Fruit fly (Drosophila melanogaster) whole organism, embryonic: ENCODE measurements around the gene ida.

ENCODE experiments used
- Atf3 ChIP-seq: fragments of 200-800 bp; sonication (Bioruptor generic); optimal IDR thresholded peaks from 3 replicates; lab custom pipeline; 2016; ENCODE audit warnings: missing biosample characterization, missing genetic modification characterization
- B-H1 ChIP-seq: fragments of 200-800 bp; sonication (Bioruptor generic); IDR thresholded peaks from 3 replicates; pipeline ENCODE4 v1.3.6; 2022; ENCODE audit warnings: missing biosample characterization, missing genetic modification characterization
- Bgb ChIP-seq: fragments of 200-800 bp; sonication (Bioruptor generic); IDR thresholded peaks from 2 replicates; pipeline ENCODE4 v1.3.6; 2022; ENCODE audit warnings: missing biosample characterization, missing genetic modification characterization; ENCODE audit not compliant: partially characterized antibody
- BtbVII ChIP-seq: fragments of 200-800 bp; sonication (Bioruptor generic); optimal IDR thresholded peaks from 3 replicates; lab custom pipeline; 2017; ENCODE audit warnings: missing biosample characterization, mild to moderate bottlenecking, missing genetic modification characterization
- CG13287 ChIP-seq: fragments of 200-800 bp; sonication (Bioruptor generic); IDR thresholded peaks from 2 replicates; pipeline ENCODE4 v1.3.6; 2022; ENCODE audit warnings: missing biosample characterization, missing genetic modification characterization; ENCODE audit not compliant: partially characterized antibody
- CG13296 ChIP-seq: fragments of 200-800 bp; sonication (Bioruptor generic); optimal IDR thresholded peaks from 3 replicates; lab custom pipeline; 2018; ENCODE audit warnings: missing biosample characterization, mild to moderate bottlenecking, missing genetic modification characterization
- CG14441 ChIP-seq: fragments of 200-800 bp; sonication (Bioruptor generic); IDR thresholded peaks from 2 replicates; pipeline ENCODE4 v1.3.6; 2022; ENCODE audit warnings: missing biosample characterization, missing genetic modification characterization
- CG14667 ChIP-seq: fragments of 200-800 bp; sonication (Bioruptor generic); IDR thresholded peaks from 2 replicates; pipeline ENCODE4 v1.3.6; 2022; ENCODE audit warnings: missing biosample characterization, missing genetic modification characterization
- CG15011 ChIP-seq: fragments of 200-800 bp; sonication (Bioruptor generic); optimal IDR thresholded peaks from 3 replicates; lab custom pipeline; 2018; ENCODE audit warnings: missing biosample characterization, mild to moderate bottlenecking, missing genetic modification characterization
- CG15514 ChIP-seq: fragments of 200-800 bp; sonication (Bioruptor generic); optimal IDR thresholded peaks from 3 replicates; lab custom pipeline; 2017; ENCODE audit warnings: missing biosample characterization, missing genetic modification characterization, mild to moderate bottlenecking, moderate library complexity, missing genetic modification reagents
- CG16813 ChIP-seq: fragments of 200-800 bp; sonication (Bioruptor generic); IDR thresholded peaks from 3 replicates; pipeline ENCODE4 v1.3.6; 2022; ENCODE audit warnings: missing biosample characterization, missing genetic modification characterization; ENCODE audit not compliant: partially characterized antibody
- CG17186 ChIP-seq: fragments of 200-800 bp; sonication (Bioruptor generic); optimal IDR thresholded peaks from 3 replicates; lab custom pipeline; 2017; ENCODE audit warnings: missing biosample characterization, missing genetic modification reagents, missing genetic modification characterization
- CG18599 ChIP-seq: fragments of 200-800 bp; sonication (Bioruptor generic); optimal IDR thresholded peaks from 3 replicates; lab custom pipeline; 2017; ENCODE audit warnings: missing biosample characterization, missing genetic modification characterization, mild to moderate bottlenecking, moderate library complexity, missing genetic modification reagents
- CG2678 ChIP-seq: fragments of 200-800 bp; sonication (Bioruptor generic); optimal IDR thresholded peaks from 3 replicates; lab custom pipeline; 2019; ENCODE audit warnings: missing biosample characterization, mild to moderate bottlenecking, missing genetic modification characterization, moderate library complexity
- CG34224 ChIP-seq: fragments of 200-800 bp; sonication (Bioruptor generic); IDR thresholded peaks from 3 replicates; pipeline ENCODE4 v1.3.6; 2022; ENCODE audit warnings: missing biosample characterization, missing genetic modification characterization; ENCODE audit not compliant: partially characterized antibody
- CG3995 ChIP-seq: fragments of 200-800 bp; sonication (Bioruptor generic); optimal IDR thresholded peaks from 3 replicates; lab custom pipeline; 2016; ENCODE audit warnings: missing biosample characterization, missing genetic modification characterization
- CG6254 ChIP-seq: fragments of 200-800 bp; sonication (Bioruptor generic); optimal IDR thresholded peaks from 3 replicates; lab custom pipeline; 2017; ENCODE audit warnings: mild to moderate bottlenecking, missing biosample characterization, missing genetic modification reagents, missing genetic modification characterization
- CG7839 ChIP-seq: fragments of 200-800 bp; sonication (Bioruptor generic); optimal IDR thresholded peaks from 3 replicates; lab custom pipeline; 2018; ENCODE audit warnings: missing biosample characterization, mild to moderate bottlenecking, missing genetic modification characterization, moderate library complexity
- CG7987 ChIP-seq: fragments of 200-800 bp; sonication (Bioruptor generic); optimal IDR thresholded peaks from 2 replicates; lab custom pipeline; 2018; ENCODE audit warnings: missing biosample characterization, mild to moderate bottlenecking, missing genetic modification characterization, moderate library complexity
- E2f2 ChIP-seq: fragments of 200-800 bp; sonication (Bioruptor generic); IDR thresholded peaks from 2 replicates; pipeline ENCODE4 v1.3.6; 2022; ENCODE audit warnings: missing biosample characterization, missing genetic modification characterization
- Eip74EF ChIP-seq, 2 experiments: fragments of 200-800 bp in 1 of 2; fragments of >200 bp in 1 of 2; sonication (Bioruptor generic) in 1 of 2; optimal IDR thresholded peaks; 2 replicates each; lab custom pipeline; 2017 to 2019; ENCODE audit warnings: missing biosample characterization in 2 of 2, missing genetic modification characterization in 2 of 2, mild to moderate bottlenecking in 1 of 2, moderate library complexity in 1 of 2
- Ets97D ChIP-seq: fragments of 200-800 bp; sonication (Bioruptor generic); optimal IDR thresholded peaks from 3 replicates; lab custom pipeline; 2016; ENCODE audit warnings: missing biosample characterization, missing genetic modification characterization
- H2.0 ChIP-seq: fragments of 200-800 bp; sonication (Bioruptor generic); IDR thresholded peaks from 2 replicates; pipeline ENCODE4 v1.3.6; 2022; ENCODE audit warnings: missing biosample characterization, missing genetic modification characterization
- HLH4C ChIP-seq: fragments of 200-800 bp; sonication (Bioruptor generic); IDR thresholded peaks from 3 replicates; pipeline ENCODE4 v1.3.6; 2022; ENCODE audit warnings: missing biosample characterization, missing genetic modification characterization; ENCODE audit not compliant: partially characterized antibody
- Hey ChIP-seq: fragments of 200-800 bp; sonication (Bioruptor generic); optimal IDR thresholded peaks from 3 replicates; lab custom pipeline; 2018; ENCODE audit warnings: missing biosample characterization, mild to moderate bottlenecking, missing genetic modification characterization
- Hmr ChIP-seq: fragments of 200-800 bp; sonication (Bioruptor generic); optimal IDR thresholded peaks from 3 replicates; lab custom pipeline; 2017; ENCODE audit warnings: mild to moderate bottlenecking, missing biosample characterization, missing genetic modification reagents, missing genetic modification characterization
- Opbp ChIP-seq: fragments of 200-800 bp; sonication (Bioruptor generic); IDR thresholded peaks from 3 replicates; pipeline ENCODE4 v1.3.6; 2022; ENCODE audit warnings: missing biosample characterization, missing genetic modification characterization; ENCODE audit not compliant: partially characterized antibody
- Pdp1 ChIP-seq, 2 experiments: fragments of 200-800 bp; sonication (Bioruptor generic); optimal IDR thresholded peaks; 3 replicates each; lab custom pipeline; 2016; ENCODE audit warnings: missing biosample characterization in 2 of 2, missing genetic modification characterization in 2 of 2, mild to moderate bottlenecking in 1 of 2, moderate library complexity in 1 of 2
- chm ChIP-seq: fragments of 200-800 bp; sonication (Bioruptor generic); IDR thresholded peaks from 2 replicates; pipeline ENCODE4 v1.3.6; 2022; ENCODE audit warnings: missing biosample characterization, missing genetic modification characterization
- disco-r ChIP-seq: fragments of 200-800 bp; sonication (Bioruptor generic); optimal IDR thresholded peaks from 2 replicates; lab custom pipeline; 2016; ENCODE audit warnings: missing biosample characterization, missing genetic modification characterization
- dmrt11E ChIP-seq: fragments of 200-800 bp; sonication (Bioruptor generic); optimal IDR thresholded peaks from 3 replicates; lab custom pipeline; 2018; ENCODE audit warnings: missing biosample characterization, mild to moderate bottlenecking, missing genetic modification characterization, moderate library complexity
- dmrt99B ChIP-seq: fragments of 200-800 bp; sonication (Bioruptor generic); optimal IDR thresholded peaks from 2 replicates; lab custom pipeline; 2018; ENCODE audit warnings: missing biosample characterization, mild to moderate bottlenecking, missing genetic modification characterization, moderate library complexity
- exex ChIP-seq: fragments of 200-800 bp; sonication (Bioruptor generic); optimal IDR thresholded peaks from 4 replicates; lab custom pipeline; 2018; ENCODE audit warnings: missing biosample characterization, mild to moderate bottlenecking, missing genetic modification characterization, moderate library complexity
- fd64A ChIP-seq: fragments of 200-800 bp; sonication (Bioruptor generic); optimal IDR thresholded peaks from 3 replicates; lab custom pipeline; 2018; ENCODE audit warnings: missing biosample characterization, mild to moderate bottlenecking, missing genetic modification characterization
- gcm ChIP-seq: fragments of 200-800 bp; sonication (Bioruptor generic); optimal IDR thresholded peaks from 2 replicates; lab custom pipeline; 2019; ENCODE audit warnings: missing biosample characterization, mild to moderate bottlenecking, missing genetic modification characterization, moderate library complexity
- gfzf ChIP-seq: fragments of 200-800 bp; sonication (Bioruptor generic); optimal IDR thresholded peaks from 2 replicates; lab custom pipeline; 2016; ENCODE audit warnings: missing biosample characterization, mild to moderate bottlenecking, missing genetic modification characterization, moderate library complexity
- ham ChIP-seq: fragments of 200-800 bp; sonication (Bioruptor generic); IDR thresholded peaks from 2 replicates; pipeline ENCODE4 v1.3.6; 2022; ENCODE audit warnings: missing biosample characterization, missing genetic modification characterization
- hb ChIP-seq: fragments of 200-800 bp; sonication (Bioruptor generic); IDR thresholded peaks from 3 replicates; pipeline ENCODE4 v1.3.6; 2022; ENCODE audit warnings: missing biosample characterization, missing genetic modification characterization; ENCODE audit not compliant: partially characterized antibody
- nerfin-2 ChIP-seq: fragments of 200-800 bp; sonication (Bioruptor generic); IDR thresholded peaks from 2 replicates; pipeline ENCODE4 v1.3.6; 2022; ENCODE audit warnings: missing biosample characterization, missing genetic modification characterization; ENCODE audit not compliant: partially characterized antibody
- pros ChIP-seq: fragments of 200-800 bp; sonication (Bioruptor generic); optimal IDR thresholded peaks from 3 replicates; lab custom pipeline; 2019; ENCODE audit warnings: missing biosample characterization, mild to moderate bottlenecking, missing genetic modification characterization, moderate library complexity
- row ChIP-seq: fragments of 200-800 bp; sonication (Bioruptor generic); IDR thresholded peaks from 3 replicates; pipeline ENCODE4 v1.3.6; 2022; ENCODE audit warnings: missing biosample characterization, missing genetic modification characterization
- sim ChIP-seq: fragments of 200-800 bp; sonication (Bioruptor generic); IDR thresholded peaks from 2 replicates; pipeline ENCODE4 v1.3.6; 2022; ENCODE audit warnings: missing biosample characterization, missing genetic modification characterization
- sima ChIP-seq: fragments of 200-800 bp; sonication (Bioruptor generic); optimal IDR thresholded peaks from 2 replicates; lab custom pipeline; 2016; ENCODE audit warnings: missing biosample characterization, missing genetic modification characterization
- stwl ChIP-seq: fragments of 200-800 bp; sonication (Bioruptor generic); optimal IDR thresholded peaks from 3 replicates; lab custom pipeline; 2018; ENCODE audit warnings: missing biosample characterization, mild to moderate bottlenecking, missing genetic modification characterization, moderate library complexity
- tna ChIP-seq: fragments of 200-800 bp; sonication (Bioruptor generic); IDR thresholded peaks from 2 replicates; pipeline ENCODE4 v1.3.6; 2022; ENCODE audit warnings: missing biosample characterization, missing genetic modification characterization; ENCODE audit not compliant: partially characterized antibody
- zfh1 ChIP-seq: fragments of 200-800 bp; sonication (Bioruptor generic); IDR thresholded peaks from 3 replicates; pipeline ENCODE4 v1.3.6; 2022; ENCODE audit warnings: missing biosample characterization, missing genetic modification characterization

Gene ida

DNA sequence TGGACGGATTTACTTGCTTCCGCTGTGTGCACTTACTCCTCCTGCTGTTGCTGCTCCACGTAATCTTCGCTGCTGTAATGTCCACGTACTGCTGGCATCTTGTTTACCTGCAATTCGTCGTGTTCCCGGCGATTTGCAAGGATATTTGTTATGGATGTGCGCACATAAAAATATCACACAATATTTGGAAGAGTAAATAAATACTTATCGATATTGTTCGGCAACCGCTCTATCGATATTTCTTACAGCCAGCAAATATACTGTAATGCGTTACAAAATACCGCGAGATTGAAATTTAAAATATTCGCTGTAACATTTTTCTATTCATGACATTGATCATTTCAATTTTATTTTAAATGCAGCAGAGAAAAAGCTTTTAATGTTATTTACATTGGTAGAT lies 32.7 kb downstream of the ida start, which contains the start of gene CG10866 (continued):
- peak; percentile 87 for TF ChIP-seq stwl
- TF ChIP-seq disco-r: no peak
- peak; percentile 30 for TF ChIP-seq Ets97D
- TF ChIP-seq Pdp1 (GFP tag; optimal IDR thresholded peaks at IDR 0.05; lab: Kevin White, UChicago): peak in 1 of 2 experiments; percentile 51
- no peak for TF ChIP-seq sim (GFP tag; lab: Robert Waterston, UW)
- peak; percentile 86 for TF ChIP-seq CG34224
- no peak for TF ChIP-seq CG7987
- peak; percentile 84 for TF ChIP-seq CG16813 (GFP tag; lab: Robert Waterston, UW)
- TF ChIP-seq dmrt11E (tag; lab: Kevin White, UChicago): no peak
- TF ChIP-seq sima (GFP tag; lab: Kevin White, UChicago): no peak
- TF ChIP-seq ham (GFP tag; lab: Robert Waterston, UW): no peak
- peak; percentile 46 for TF ChIP-seq gfzf
- no peak for TF ChIP-seq Atf3
- peak; percentile 44 for TF ChIP-seq CG17186 (GFP tag; lab: Kevin White, UChicago)
- TF ChIP-seq E2f2: peak; percentile 79
- TF ChIP-seq CG15514 (GFP tag; lab: Kevin White, UChicago): peak; percentile 39
- no peak for TF ChIP-seq Eip74EF (GFP tag; optimal IDR thresholded peaks at IDR 0.05; lab: Kevin White, UChicago)
- no peak for TF ChIP-seq B-H1 (GFP tag; lab: Robert Waterston, UW)

DNA sequence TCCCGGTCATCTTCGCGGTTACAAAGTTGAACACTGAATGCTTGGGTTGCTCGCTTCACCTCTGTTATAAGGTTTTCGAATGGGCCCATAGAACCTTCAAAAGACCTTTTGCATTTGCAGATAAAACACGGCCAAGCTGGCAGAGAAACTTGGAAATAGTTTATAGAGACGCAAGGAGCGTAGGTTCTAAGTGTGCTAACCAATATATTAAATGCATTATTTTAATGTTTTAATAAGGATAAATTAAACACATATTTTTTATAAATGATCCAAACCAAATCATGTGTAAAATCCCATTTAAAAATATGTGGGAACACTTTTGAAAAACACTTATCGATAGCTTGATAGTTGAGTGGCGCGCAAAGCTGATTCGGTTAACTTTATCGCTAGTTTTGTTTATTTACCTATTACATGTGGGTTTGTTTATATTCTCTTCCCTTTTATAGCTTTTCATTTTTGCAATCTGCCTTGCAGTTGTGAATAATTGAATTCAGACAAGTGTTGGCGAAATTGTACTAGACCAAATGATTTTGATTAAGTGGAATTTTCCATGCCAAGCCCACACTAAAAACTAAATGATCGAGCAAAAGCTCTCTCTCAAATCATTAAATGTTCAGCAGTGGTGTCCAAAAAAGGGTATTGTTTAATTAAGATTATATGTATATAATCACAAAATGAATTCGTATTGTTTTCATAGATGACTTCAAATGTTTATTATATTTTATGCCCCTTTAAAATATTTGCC lies 35.1 kb downstream of the ida start, which contains the start of gene CG12766:
Gene CG12766 (minus strand): TSS at position 51 of the 745 bp plus-strand sequence.
- TF ChIP-seq HLH4C (GFP tag; lab: Robert Waterston, UW): peak; percentile 78
- peak; percentile 55; the same call in 1 of the 3 replicates for TF ChIP-seq hb
- no peak for TF ChIP-seq CG3995 (GFP tag; lab: Kevin White, UChicago)
- no peak for TF ChIP-seq Hey (tag; lab: Kevin White, UChicago)
- TF ChIP-seq zfh1 (GFP tag; lab: Robert Waterston, UW): 0 out of 3 replicates have a peak, but pooled peaks have one; percentile 26
- peak; percentile 5 for TF ChIP-seq Hmr (GFP tag; lab: Kevin White, UChicago)
- 0 out of 2 replicates have a peak, but pooled peaks have one; percentile 13 for TF ChIP-seq H2.0
- TF ChIP-seq pros (GFP tag; lab: Kevin White, UChicago): no peak
- peak; percentile 76 for TF ChIP-seq CG13287 (GFP tag; lab: Robert Waterston, UW)
- peak; percentile 71 for TF ChIP-seq exex (tag; lab: Kevin White, UChicago)
- no peak for TF ChIP-seq CG14667 (GFP tag; lab: Robert Waterston, UW)
- peak; percentile 44 for TF ChIP-seq CG18599 (GFP tag; lab: Kevin White, UChicago)
- TF ChIP-seq gcm (GFP tag; lab: Kevin White, UChicago): no peak
- no peak for TF ChIP-seq CG15011
- peak; percentile 5 for TF ChIP-seq CG13296
- peak; percentile 71 for TF ChIP-seq tna
- TF ChIP-seq fd64A: no peak
- TF ChIP-seq Bgb (GFP tag; lab: Robert Waterston, UW): peak; percentile 65; the same call in 1 of the 2 replicates
- peak; percentile 56 for TF ChIP-seq CG2678 (tag; lab: Kevin White, UChicago)
- peak; percentile 34; the same call in 1 of the 3 replicates for TF ChIP-seq Opbp
- TF ChIP-seq CG14441 (GFP tag; lab: Robert Waterston, UW): 0 out of 2 replicates have a peak, but pooled peaks have one; percentile 6
- TF ChIP-seq row (GFP tag; lab: Robert Waterston, UW): peak; percentile 58; the same call in 2 of the 3 replicates
- TF ChIP-seq dmrt99B: no peak
- TF ChIP-seq CG6254: no peak
- TF ChIP-seq chm (GFP tag; lab: Robert Waterston, UW): no peak
- no peak for TF ChIP-seq BtbVII (GFP tag; lab: Kevin White, UChicago)
- TF ChIP-seq CG7839 (tag; lab: Kevin White, UChicago): peak; percentile 30
- TF ChIP-seq nerfin-2 (GFP tag; lab: Robert Waterston, UW): peak; percentile 66; the same call in 1 of the 2 replicates
